Fruit fly (Drosophila melanogaster) whole organism, adult: ENCODE measurements around the gene CG5746.

Experiments
- CG12768 ChIP-seq: fragments of 200-800 bp; sonication (Bioruptor generic); optimal IDR thresholded peaks from 2 replicates; lab custom pipeline; 2017; ENCODE audit warnings: missing biosample characterization, missing genetic modification characterization, mild to moderate bottlenecking, moderate library complexity, missing genetic modification reagents
- kay ChIP-seq: fragments of 200-800 bp; sonication (Bioruptor generic); peaks from one replicate; lab custom pipeline; 2016; ENCODE audit warnings: missing biosample characterization, missing genetic modification characterization, borderline replicate concordance
- toe ChIP-seq: fragments of 200-800 bp; sonication (Bioruptor generic); optimal IDR thresholded peaks from 2 replicates; lab custom pipeline; 2016; ENCODE audit warnings: missing biosample characterization, missing genetic modification characterization

- TF ChIP-seq CG12768 (GFP tag; lab: Kevin White, UChicago) (no peak), kay (peak; percentile 89), toe (GFP tag; lab: Kevin White, UChicago) (no peak)
These were observed 51.7 kb downstream of the CG5746 start for dm6 chr3R:24296913-24297312.
